Worm (Caenorhabditis elegans): ENCODE measurements around the gene Y59E9AL.4.

- TF ChIP-seq nhr-28 (tag; optimal IDR thresholded peaks at IDR 0.05) (no peak), ceh-43 (GFP tag; optimal IDR thresholded peaks at IDR 0.05) (peak; percentile 45), nhr-76 (tag; optimal IDR thresholded peaks at IDR 0.05) (no peak), ztf-11 (tag; optimal IDR thresholded peaks at IDR 0.05) (peak; percentile 13)
Observed at ce11 chrIV:5183755-5184166, 31.2 kb downstream of the Y59E9AL.4 start, which contains the start of gene W03F8.4.
